Fruit fly (Drosophila melanogaster): ENCODE data around the gene fred.

- TF ChIP-seq insv (optimal IDR thresholded peaks at IDR 0.05) (no peak), Sin3A (optimal IDR thresholded peaks at IDR 0.05) (no peak), Myc (optimal IDR thresholded peaks at IDR 0.05) (no peak), ttk (optimal IDR thresholded peaks at IDR 0.05) (no peak), h (optimal IDR thresholded peaks at IDR 0.05) (no peak), psq (optimal IDR thresholded peaks at IDR 0.05) (no peak)
Measured at dm6 chr2L:4004684-4005083, 13.2 kb upstream of the fred start, which contains the start of gene CG15422.

All from Kc167 (cell line).